Worm (Caenorhabditis elegans) whole organism, late embryonic: ENCODE results near the gene ssp-10.

ENCODE experiments used
- ama-1 ChIP-seq: fragments of 150-350 bp; optimal IDR thresholded peaks from 2 replicates; lab custom pipeline; 2014
- ets-4 ChIP-seq: sonication (generic microtip); optimal IDR thresholded peaks from 2 replicates; lab custom pipeline; 2016; ENCODE audit warnings: missing genetic modification characterization, missing compliant biosample characterization
- fkh-10 ChIP-seq: fragments of 150-350 bp; optimal IDR thresholded peaks from 2 replicates; lab custom pipeline; 2014; ENCODE audit warnings: missing biosample characterization, missing genetic modification reagents, missing genetic modification characterization
- hlh-15 ChIP-seq: sonication (generic microtip); optimal IDR thresholded peaks from 2 replicates; lab custom pipeline; 2016; ENCODE audit warnings: missing genetic modification characterization, missing compliant biosample characterization
- pha-4 ChIP-seq: fragments of 150-350 bp; optimal IDR thresholded peaks from 2 replicates; lab custom pipeline; 2018; ENCODE audit warnings: missing biosample characterization, missing genetic modification reagents, missing genetic modification characterization
- pqm-1 ChIP-seq: sonication (generic microtip); optimal IDR thresholded peaks from 2 replicates; lab custom pipeline; 2016; ENCODE audit warnings: missing genetic modification characterization, missing compliant biosample characterization
- sdc-2 ChIP-seq: sonication (generic microtip); optimal IDR thresholded peaks from 2 replicates; lab custom pipeline; 2016; ENCODE audit warnings: missing genotype, missing genetic modification characterization, missing compliant biosample characterization
- sox-2 ChIP-seq: fragments of 200-800 bp; sonication (Bioruptor generic); IDR thresholded peaks from 2 replicates; pipeline ENCODE4 v1.3.6; 2022; ENCODE audit warnings: missing genetic modification reagents, missing genetic modification characterization, missing compliant biosample characterization

ce11 chrIV:9869344-9869743 lies 18.5 kb upstream of the ssp-10 start:
- TF ChIP-seq fkh-10 (GFP tag; lab: Kevin White, UChicago) (no peak), pqm-1 (tag; lab: Kevin White, UChicago) (no peak), sox-2 (GFP tag; lab: Robert Waterston, UW) (no peak), pha-4 (tag; lab: Kevin White, UChicago) (no peak), sdc-2 (no peak), ama-1 (lab: Kevin White, UChicago) (no peak), ets-4 (tag; lab: Kevin White, UChicago) (no peak), hlh-15 (tag; lab: Kevin White, UChicago) (no peak)
